Worm (Caenorhabditis elegans) whole organism, L1 larva: Measurements from ENCODE around the gene bath-46.

Source experiments
- aha-1 ChIP-seq: fragments of 150-350 bp; optimal IDR thresholded peaks from 2 replicates; lab custom pipeline; 2014; ENCODE audit warnings: missing biosample characterization, missing genetic modification characterization
- blmp-1 ChIP-seq: fragments of 150-350 bp; optimal IDR thresholded peaks from 2 replicates; lab custom pipeline; 2014; ENCODE audit warnings: missing biosample characterization, missing genetic modification characterization
- efl-3 ChIP-seq: fragments of 200-800 bp; sonication (Bioruptor generic); optimal IDR thresholded peaks from 2 replicates; lab custom pipeline; 2018; ENCODE audit warnings: mild to moderate bottlenecking, missing genetic modification characterization, missing compliant biosample characterization
- ets-5 ChIP-seq: fragments of 200-800 bp; sonication (Bioruptor generic); IDR thresholded peaks from 2 replicates; pipeline ENCODE4 v1.3.6; 2022; ENCODE audit warnings: missing genetic modification characterization, missing compliant biosample characterization
- hlh-4 ChIP-seq: sonication (generic microtip); optimal IDR thresholded peaks from 2 replicates; lab custom pipeline; 2016; ENCODE audit warnings: mild to moderate bottlenecking, missing genetic modification characterization, missing compliant biosample characterization
- jun-1 ChIP-seq: fragments of 150-350 bp; optimal IDR thresholded peaks from 2 replicates; lab custom pipeline; 2014; ENCODE audit warnings: missing biosample characterization, missing genetic modification reagents, missing genetic modification characterization
- lin-39 ChIP-seq: fragments of 150-350 bp; optimal IDR thresholded peaks from 2 replicates; lab custom pipeline; 2014; ENCODE audit warnings: missing biosample characterization, missing genetic modification reagents, missing genetic modification characterization
- pax-3 ChIP-seq: fragments of 200-800 bp; sonication (Bioruptor generic); optimal IDR thresholded peaks from 2 replicates; lab custom pipeline; 2018; ENCODE audit warnings: mild to moderate bottlenecking, missing genetic modification characterization, moderate library complexity, missing compliant biosample characterization
- pqm-1 ChIP-seq: sonication (generic microtip); optimal IDR thresholded peaks from 3 replicates; lab custom pipeline; 2017; ENCODE audit warnings: missing biosample characterization, missing genetic modification characterization
- zag-1 ChIP-seq: fragments of 150-350 bp; optimal IDR thresholded peaks from 2 replicates; lab custom pipeline; 2014; ENCODE audit warnings: missing biosample characterization, missing genetic modification characterization

Gene bath-46

DNA sequence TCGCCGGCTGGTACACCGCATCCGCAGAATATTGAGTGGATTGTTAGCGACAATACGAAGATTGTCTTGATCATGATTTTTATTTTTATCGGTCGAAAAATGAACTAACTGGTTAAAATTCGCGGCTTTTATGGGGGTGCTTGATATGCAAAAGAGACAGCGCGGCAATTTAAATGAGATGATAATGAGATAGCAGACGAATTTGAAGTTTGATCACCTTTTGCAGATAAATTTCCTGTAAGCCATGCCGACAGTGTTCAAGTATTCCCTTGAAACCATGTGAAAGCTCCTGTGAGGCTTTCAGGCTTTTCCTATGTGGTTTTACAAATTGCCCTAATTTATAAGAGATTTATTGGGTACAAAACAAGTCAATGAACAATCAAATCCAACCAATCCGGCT, 48.5 kb downstream of the bath-46 start, which contains the start of gene ZC204.17:
Gene ZC204.17 (minus strand): TSS at position 101 of the 400 bp plus-strand sequence.
- TF ChIP-seq jun-1 (tag; lab: Kevin White, UChicago) (no peak), pqm-1 (no peak), ets-5 (GFP tag; lab: Robert Waterston, UW) (no peak), aha-1 (tag; lab: Kevin White, UChicago) (no peak), zag-1 (tag; lab: Kevin White, UChicago) (no peak), pax-3 (tag; lab: Kevin White, UChicago) (no peak), efl-3 (GFP tag; lab: Kevin White, UChicago) (no peak)
- TF ChIP-seq, all 84 proteins: peak for 0

DNA sequence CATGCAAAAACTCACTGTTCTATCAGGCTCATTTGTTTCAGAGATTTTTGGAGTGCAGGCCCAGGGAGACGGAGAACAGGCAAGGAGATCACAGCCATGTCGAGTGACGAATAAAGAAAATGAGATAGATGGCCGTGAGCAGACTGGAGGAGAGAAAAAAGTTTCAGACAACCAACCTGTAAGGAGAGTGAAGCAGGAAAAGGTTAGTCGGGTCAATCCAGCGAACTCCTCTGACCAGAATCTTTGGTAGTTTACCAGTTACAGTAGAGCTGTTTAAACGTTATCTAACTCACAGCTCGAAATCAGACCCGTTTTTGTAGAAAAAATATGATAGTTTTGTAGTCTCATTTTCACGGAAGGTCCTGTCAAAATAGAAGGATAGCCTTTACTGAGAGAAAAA, 51.1 kb downstream of the bath-46 start, which contains the start of gene fbxb-21:
Gene fbxb-21 (minus strand): TSS at position 101 of the 400 bp plus-strand sequence.
- TF ChIP-seq blmp-1 (tag; lab: Kevin White, UChicago) (no peak), lin-39 (tag; lab: Kevin White, UChicago) (no peak), hlh-4 (tag; lab: Kevin White, UChicago) (no peak)
